Fruit fly (Drosophila melanogaster) whole organism, wandering third instar larva: ENCODE data around the gene Gr85a.

Experiments used
- CG32264 ChIP-seq: fragments of 200-800 bp; sonication (Bioruptor generic); optimal IDR thresholded peaks from 2 replicates; lab custom pipeline; 2016; ENCODE audit warnings: missing biosample characterization, missing genetic modification characterization
- CG9705 ChIP-seq: fragments of 200-800 bp; sonication (Bioruptor generic); optimal IDR thresholded peaks from 2 replicates; lab custom pipeline; 2018; ENCODE audit warnings: missing biosample characterization, mild to moderate bottlenecking, missing genetic modification characterization
- CrebA ChIP-seq: fragments of 200-800 bp; sonication (Bioruptor generic); optimal IDR thresholded peaks from 2 replicates; lab custom pipeline; 2016; ENCODE audit warnings: missing biosample characterization, mild to moderate bottlenecking, missing genetic modification characterization, borderline replicate concordance
- Dif ChIP-seq: fragments of 200-275, 200-300 bp; sonication (Bioruptor generic); optimal IDR thresholded peaks from 2 replicates; lab custom pipeline; 2018; ENCODE audit warnings: missing biosample characterization, missing genetic modification characterization; ENCODE audit not compliant: partially characterized antibody
- GATAd ChIP-seq: sonication (Bioruptor generic); optimal IDR thresholded peaks from 2 replicates; lab custom pipeline; 2016; ENCODE audit warnings: missing biosample characterization, missing genetic modification characterization
- HLH106 ChIP-seq: fragments of 200-800 bp; optimal IDR thresholded peaks from 3 replicates; lab custom pipeline; 2019; ENCODE audit warnings: missing biosample characterization, mild to moderate bottlenecking, missing genetic modification characterization, moderate library complexity
- Hnf4 ChIP-seq: fragments of 200-800 bp; sonication (Bioruptor generic); optimal IDR thresholded peaks from 2 replicates; lab custom pipeline; 2016; ENCODE audit warnings: missing biosample characterization, mild to moderate bottlenecking, missing genetic modification characterization
- Hr83 ChIP-seq: fragments of 200-300 bp; sonication (Bioruptor generic); optimal IDR thresholded peaks from 2 replicates; lab custom pipeline; 2016; ENCODE audit warnings: missing biosample characterization, mild to moderate bottlenecking, missing genetic modification characterization, moderate library complexity; ENCODE audit not compliant: poor library complexity, severe bottlenecking
- Jra ChIP-seq: sonication (Bioruptor generic); optimal IDR thresholded peaks from 2 replicates; lab custom pipeline; 2016; ENCODE audit warnings: missing biosample characterization, missing genetic modification characterization
- Mio ChIP-seq: sonication (Bioruptor generic); optimal IDR thresholded peaks from 2 replicates; lab custom pipeline; 2016; ENCODE audit warnings: missing biosample characterization, missing genetic modification characterization
- N ChIP-seq: fragments of >200 bp; optimal IDR thresholded peaks from 2 replicates; lab custom pipeline; 2018; ENCODE audit warnings: missing biosample characterization, missing external identifiers, missing genetic modification characterization
- OdsH ChIP-seq: fragments of 200-800 bp; sonication (Bioruptor generic); optimal IDR thresholded peaks from 2 replicates; lab custom pipeline; 2016; ENCODE audit warnings: missing biosample characterization, mild to moderate bottlenecking, missing genetic modification characterization
- Rel ChIP-seq, 2 experiments: fragments of 200-800 bp; sonication (Bioruptor generic) in 1 of 2; optimal IDR thresholded peaks; 2 replicates in 1 of 2; 3 replicates in 1 of 2; lab custom pipeline; 2016 to 2019; ENCODE audit warnings: mild to moderate bottlenecking in 2 of 2, missing biosample characterization in 2 of 2, missing genetic modification characterization in 2 of 2, moderate library complexity in 1 of 2
- Vsx2 ChIP-seq: fragments of 200-300, 225-300 bp; sonication (Bioruptor generic); optimal IDR thresholded peaks from 2 replicates; lab custom pipeline; 2018; ENCODE audit warnings: missing biosample characterization, missing genetic modification characterization; ENCODE audit not compliant: partially characterized antibody
- br ChIP-seq: fragments of 200-800 bp; sonication (Bioruptor generic); optimal IDR thresholded peaks from 2 replicates; lab custom pipeline; 2016; ENCODE audit warnings: missing biosample characterization, missing genetic modification characterization
- dmrt93B ChIP-seq: fragments of 200-800 bp; sonication (Bioruptor generic); optimal IDR thresholded peaks from 2 replicates; lab custom pipeline; 2018; ENCODE audit warnings: missing biosample characterization, mild to moderate bottlenecking, missing genetic modification characterization
- ey ChIP-seq: fragments of 200-800 bp; sonication (Bioruptor generic); optimal IDR thresholded peaks from 2 replicates; lab custom pipeline; 2016; ENCODE audit warnings: missing biosample characterization, missing genetic modification characterization
- foxo ChIP-seq, 2 experiments: fragments of 200-800 bp; sonication (Bioruptor generic); optimal IDR thresholded peaks; 2 replicates in 1 of 2; 3 replicates in 1 of 2; lab custom pipeline; 2016 to 2017; ENCODE audit warnings: missing biosample characterization in 2 of 2, missing genetic modification characterization in 2 of 2
- fru ChIP-seq: fragments of 200-800 bp; sonication (Bioruptor generic); optimal IDR thresholded peaks from 3 replicates; lab custom pipeline; 2016; ENCODE audit warnings: missing biosample characterization, mild to moderate bottlenecking, missing genetic modification characterization
- h ChIP-seq: fragments of 200-800 bp; sonication (Bioruptor generic); optimal IDR thresholded peaks from 3 replicates; lab custom pipeline; 2016; ENCODE audit warnings: missing biosample characterization, mild to moderate bottlenecking, missing genetic modification characterization
- pan ChIP-seq: fragments of >200 bp; optimal IDR thresholded peaks from 2 replicates; lab custom pipeline; 2017
- psq ChIP-seq: fragments of 200-800 bp; sonication (Bioruptor generic); optimal IDR thresholded peaks from 3 replicates; lab custom pipeline; 2017; ENCODE audit warnings: missing biosample characterization, mild to moderate bottlenecking, missing genetic modification characterization, moderate library complexity
- sv ChIP-seq: fragments of 200-800 bp; sonication (Bioruptor generic); optimal IDR thresholded peaks from 3 replicates; lab custom pipeline; 2016; ENCODE audit warnings: missing biosample characterization, missing genetic modification characterization
- woc ChIP-seq: sonication (Bioruptor generic); optimal IDR thresholded peaks from 2 replicates; lab custom pipeline; 2016; ENCODE audit warnings: missing biosample characterization, mild to moderate bottlenecking, missing genetic modification characterization

The Gr85a gene

dm6 chr3R:9978977-9979376, 17.6 kb downstream of the Gr85a start:
- TF ChIP-seq HLH106 (tag; lab: Kevin White, UChicago), result no peak
- TF ChIP-seq Mio (GFP tag; lab: Kevin White, UChicago), result no peak

- no peak for TF ChIP-seq ey (GFP tag; lab: Kevin White, UChicago)
- peak in 1 of 2 experiments; percentile 1 for TF ChIP-seq foxo (GFP tag; optimal IDR thresholded peaks at IDR 0.05; lab: Kevin White, UChicago)
- no peak for TF ChIP-seq dmrt93B (GFP tag; lab: Kevin White, UChicago)
- TF ChIP-seq OdsH (GFP tag; lab: Kevin White, UChicago), result no peak
- TF ChIP-seq Hnf4 (GFP tag; lab: Kevin White, UChicago), result no peak
- TF ChIP-seq Vsx2 (GFP tag; lab: Kevin White, UChicago), result no peak
- no peak for TF ChIP-seq woc (GFP tag; lab: Kevin White, UChicago)
Observed at dm6 chr3R:9977494-9977893, 19.1 kb downstream of the Gr85a start.

DNA sequence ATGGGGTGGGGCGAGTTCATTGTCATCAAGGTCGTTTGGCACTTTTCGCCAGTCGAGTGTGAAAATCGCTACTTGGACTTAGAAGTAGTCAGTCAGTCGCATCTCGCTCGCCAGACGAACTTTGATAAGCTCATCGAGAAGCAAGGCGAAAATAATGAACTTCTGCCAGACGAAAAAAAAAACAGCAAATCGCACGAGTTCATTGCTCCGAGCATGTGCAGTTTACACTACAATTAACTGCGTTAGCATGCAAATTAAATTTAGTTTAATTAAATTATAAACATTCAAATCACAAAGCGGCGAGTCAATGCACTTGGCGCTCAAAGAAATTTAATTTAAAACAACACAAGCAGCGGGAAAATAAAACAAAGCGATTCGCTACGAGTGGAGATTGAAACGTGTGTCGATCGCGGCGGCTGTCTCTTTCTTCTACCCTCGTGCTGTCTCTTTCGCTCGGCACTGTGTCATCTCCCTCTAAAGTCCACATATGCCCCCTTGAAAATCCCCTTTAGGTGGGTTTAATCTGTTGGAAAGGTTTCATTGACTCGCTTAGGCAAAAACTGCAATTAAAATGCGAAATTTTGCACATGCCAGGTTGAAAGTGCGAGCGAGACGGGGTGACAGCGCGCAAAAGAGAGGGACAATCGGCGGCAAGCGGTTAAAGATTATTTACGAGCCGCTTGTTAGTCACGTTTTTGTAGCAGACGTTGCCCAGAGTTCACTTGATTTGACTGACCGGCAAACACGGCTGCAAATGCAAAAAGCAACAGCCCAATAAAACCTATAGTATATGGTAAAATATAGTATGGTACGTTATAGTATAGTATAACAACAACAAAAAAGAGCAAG, 27.5 kb downstream of the Gr85a start:
- TF ChIP-seq h (peak; percentile 81), Hr83 (GFP tag; lab: Kevin White, UChicago) (peak; percentile 33), dmrt93B (GFP tag; lab: Kevin White, UChicago) (no peak), CG32264 (no peak), CrebA (peak; percentile 36), sv (GFP tag; lab: Kevin White, UChicago) (no peak), br (peak; percentile 24), N (GFP tag; lab: Kevin White, UChicago) (no peak), Rel (GFP tag; optimal IDR thresholded peaks at IDR 0.05; lab: Kevin White, UChicago) (no peak), Rel (tag; optimal IDR thresholded peaks at IDR 0.05; lab: Kevin White, UChicago) (peak; percentile 98), psq (GFP tag; lab: Kevin White, UChicago) (peak; percentile 20), Jra (GFP tag; lab: Kevin White, UChicago) (peak; percentile 21), Hnf4 (GFP tag; lab: Kevin White, UChicago) (peak; percentile 70), CG9705 (no peak), Vsx2 (GFP tag; lab: Kevin White, UChicago) (no peak), pan (lab: Kevin White, UChicago) (no peak)

- TF ChIP-seq Dif (no peak), HLH106 (tag; lab: Kevin White, UChicago) (no peak), CrebA (peak; percentile 70), fru (GFP tag; lab: Kevin White, UChicago) (peak; percentile 43), Hnf4 (GFP tag; lab: Kevin White, UChicago) (peak; percentile 20), pan (lab: Kevin White, UChicago) (no peak), Hr83 (GFP tag; lab: Kevin White, UChicago) (peak; percentile 16), Rel (GFP tag; optimal IDR thresholded peaks at IDR 0.05; lab: Kevin White, UChicago) (no peak), Rel (tag; optimal IDR thresholded peaks at IDR 0.05; lab: Kevin White, UChicago) (peak; percentile 84), ey (GFP tag; lab: Kevin White, UChicago) (no peak), h (peak; percentile 53), OdsH (GFP tag; lab: Kevin White, UChicago) (no peak)
Observed at dm6 chr3R:9968239-9968638, 28.4 kb downstream of the Gr85a start.

DNA sequence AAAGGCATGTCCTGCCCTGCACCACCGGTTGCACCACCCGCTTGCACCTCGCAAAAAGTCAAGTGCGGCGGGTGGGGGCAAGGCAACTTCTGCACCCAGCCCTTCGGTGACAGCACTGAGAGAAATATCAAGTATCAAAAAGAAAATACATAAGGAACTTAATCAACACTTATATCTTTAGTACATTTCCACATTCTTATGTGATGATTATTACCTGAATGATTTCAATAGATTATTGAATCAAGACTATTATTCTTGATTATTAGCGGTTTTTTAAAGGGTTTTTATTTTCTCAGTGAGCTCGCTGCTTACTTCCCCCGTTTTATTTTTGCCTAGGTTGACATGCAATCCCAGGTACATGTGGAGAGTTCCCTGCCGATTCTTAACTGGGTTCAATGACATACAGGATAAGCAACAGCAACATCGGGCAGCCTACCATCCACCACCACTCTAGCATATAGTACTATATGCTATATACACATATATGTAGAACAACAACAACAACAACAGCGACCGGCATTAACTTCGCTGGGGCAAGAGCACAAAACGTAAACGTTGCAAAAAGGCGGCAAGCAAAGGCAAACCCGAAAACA, 30.4 kb downstream of the Gr85a start:
- TF ChIP-seq h (peak; percentile 4), foxo (GFP tag; optimal IDR thresholded peaks at IDR 0.05; lab: Kevin White, UChicago) (peak in 1 of 2 experiments; percentile 28), fru (GFP tag; lab: Kevin White, UChicago) (peak; percentile 27), HLH106 (tag; lab: Kevin White, UChicago) (no peak), GATAd (no peak), CG32264 (no peak)
